Fruit fly (Drosophila melanogaster) whole organism, prepupa: Measurements from ENCODE around the gene smo.

ENCODE experiments used
- CG32006 ChIP-seq: fragments of 200-800 bp; sonication (Bioruptor generic); optimal IDR thresholded peaks from 3 replicates; lab custom pipeline; 2017; ENCODE audit warnings: missing biosample characterization, mild to moderate bottlenecking, missing genetic modification characterization
- CG34406 ChIP-seq: fragments of 200-800 bp; sonication (Bioruptor generic); optimal IDR thresholded peaks from 3 replicates; lab custom pipeline; 2016; ENCODE audit warnings: missing biosample characterization, missing genetic modification characterization
- CG7368 ChIP-seq: fragments of 200-800 bp; sonication (Bioruptor generic); optimal IDR thresholded peaks from 3 replicates; lab custom pipeline; 2016; ENCODE audit warnings: missing biosample characterization, missing genetic modification characterization

DNA sequence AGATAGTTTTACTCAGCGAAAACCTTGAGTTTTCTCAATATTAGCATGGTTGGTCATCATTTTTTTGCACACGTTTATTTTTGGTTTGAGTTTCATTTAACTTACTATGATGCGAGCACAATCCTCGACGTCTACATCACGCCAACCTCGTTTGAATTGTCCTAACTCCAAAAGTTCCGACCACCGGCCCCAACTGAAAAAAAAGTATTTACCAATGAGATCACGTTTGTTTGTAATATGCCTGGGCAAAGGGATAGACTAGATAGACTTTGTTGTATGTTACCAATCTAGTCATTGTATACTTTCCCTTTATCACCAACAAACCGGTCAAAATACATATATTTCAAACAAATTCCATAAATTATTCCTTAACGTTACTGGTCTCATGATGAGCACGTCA lies 45.2 kb upstream of the smo start, which contains the start of gene CG13693:
- TF ChIP-seq CG7368 (GFP tag; lab: Kevin White, UChicago) = no peak
- no peak for TF ChIP-seq CG32006 (GFP tag; lab: Kevin White, UChicago)
- no peak for TF ChIP-seq CG34406
